Fruit fly (Drosophila melanogaster): ENCODE data around the gene Gas41.
A peak's percentile ranks its signal among the peaks of the same experiment; 100 is the strongest.

Gas41 gene

DNA sequence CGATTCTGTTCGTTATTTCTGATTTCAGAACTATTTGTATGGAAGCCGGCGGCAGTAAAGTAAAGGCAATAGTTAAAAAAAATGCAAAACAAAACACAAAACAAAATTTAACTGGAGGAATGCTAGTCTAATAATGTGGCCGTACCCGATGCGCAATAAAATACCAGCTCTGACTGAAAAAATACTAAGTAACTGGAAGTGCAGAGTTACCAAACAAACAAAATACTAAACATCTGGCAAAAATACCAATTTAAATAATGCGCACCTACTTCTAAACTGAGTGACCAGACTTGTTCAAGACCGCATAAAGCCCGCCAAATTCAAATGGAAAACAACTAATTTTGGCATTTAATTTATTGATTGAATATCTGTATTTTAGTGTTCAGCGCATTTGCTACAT is 36.0 kb downstream of the Gas41 start, which contains the start of gene Wee1 (continued):
- TF ChIP-seq Lhr (GFP tag; optimal IDR thresholded peaks at IDR 0.05): peak; percentile 71
- TF ChIP-seq zfh1 (GFP tag; IDR thresholded peaks at IDR 0.05): no peak
- TF ChIP-seq nerfin-1 (tag; optimal IDR thresholded peaks at IDR 0.05): peak; percentile 99
- TF ChIP-seq MESR4 (GFP tag; optimal IDR thresholded peaks at IDR 0.05): peak; percentile 59
- peak; percentile 71 for TF ChIP-seq CG3847 (GFP tag; IDR thresholded peaks at IDR 0.05)
- no peak for TF ChIP-seq CG13424 (tag; optimal IDR thresholded peaks at IDR 0.05)
- TF ChIP-seq Ets97D (GFP tag; optimal IDR thresholded peaks at IDR 0.05): peak; percentile 55
- 0 out of 3 replicates have a peak, but pooled peaks have one; percentile 23 for TF ChIP-seq Opbp (GFP tag; IDR thresholded peaks at IDR 0.05; ENCODE audit: partially characterized antibody)
- TF ChIP-seq CG18476 (GFP tag; optimal IDR thresholded peaks at IDR 0.05): no peak
- TF ChIP-seq nau (GFP tag; optimal IDR thresholded peaks at IDR 0.05): no peak
- no peak for TF ChIP-seq bcd (GFP tag; optimal IDR thresholded peaks at IDR 0.05)
- peak; percentile 51 for TF ChIP-seq CG15514 (GFP tag; optimal IDR thresholded peaks at IDR 0.05)
- peak; percentile 40 for TF ChIP-seq phol (tag; optimal IDR thresholded peaks at IDR 0.05)
- no peak for TF ChIP-seq CG4730 (GFP tag; IDR thresholded peaks at IDR 0.05)
- peak; percentile 96 for TF ChIP-seq pzg (GFP tag; optimal IDR thresholded peaks at IDR 0.05)
- TF ChIP-seq CG14710 (tag; optimal IDR thresholded peaks at IDR 0.05): peak; percentile 58
- TF ChIP-seq unpg (GFP tag; optimal IDR thresholded peaks at IDR 0.05): no peak
- TF ChIP-seq zen (tag; optimal IDR thresholded peaks at IDR 0.05): no peak
- TF ChIP-seq oc (tag; optimal IDR thresholded peaks at IDR 0.05): no peak
- no peak for TF ChIP-seq lbe (GFP tag; optimal IDR thresholded peaks at IDR 0.05)
- no peak for TF ChIP-seq CG18764 (GFP tag; optimal IDR thresholded peaks at IDR 0.05)
- TF ChIP-seq usp (GFP tag; optimal IDR thresholded peaks at IDR 0.05): no peak
- no peak for TF ChIP-seq sima (GFP tag; optimal IDR thresholded peaks at IDR 0.05)
- TF ChIP-seq p53 (GFP tag; optimal IDR thresholded peaks at IDR 0.05): no peak
- TF ChIP-seq Dp (GFP tag; optimal IDR thresholded peaks at IDR 0.05): peak; percentile 95
- TF ChIP-seq sc (optimal IDR thresholded peaks at IDR 0.05): no peak
- no peak for TF ChIP-seq sc (GFP tag; optimal IDR thresholded peaks at IDR 0.05)
- TF ChIP-seq Poxn (GFP tag; IDR thresholded peaks at IDR 0.05): no peak
- peak; percentile 97 for TF ChIP-seq E2f2 (GFP tag; IDR thresholded peaks at IDR 0.05)
- no peak for TF ChIP-seq MTF-1 (GFP tag; optimal IDR thresholded peaks at IDR 0.05; ENCODE audit: borderline replicate concordance)
- TF ChIP-seq ci (GFP tag; IDR thresholded peaks at IDR 0.05): no peak
- TF ChIP-seq CG2678 (tag; optimal IDR thresholded peaks at IDR 0.05): no peak
- TF ChIP-seq row (GFP tag; IDR thresholded peaks at IDR 0.05): peak; percentile 50; the same call in 1 of the 3 replicates
- no peak for TF ChIP-seq ash1 (GFP tag; optimal IDR thresholded peaks at IDR 0.05)
- TF ChIP-seq chif (GFP tag; optimal IDR thresholded peaks at IDR 0.05): no peak
- no peak for TF ChIP-seq otp (GFP tag; IDR thresholded peaks at IDR 0.05)
- no peak for TF ChIP-seq CG11504 (tag; optimal IDR thresholded peaks at IDR 0.05)
- TF ChIP-seq sqz (GFP tag; optimal IDR thresholded peaks at IDR 0.05): no peak
- TF ChIP-seq Elba2 (GFP tag; optimal IDR thresholded peaks at IDR 0.05): peak; percentile 30
- TF ChIP-seq ham (GFP tag; IDR thresholded peaks at IDR 0.05): no peak
- TF ChIP-seq lola (GFP tag; optimal IDR thresholded peaks at IDR 0.05): no peak
- no peak for TF ChIP-seq Dip3 (GFP tag; optimal IDR thresholded peaks at IDR 0.05)
- no peak for TF ChIP-seq Xbp1 (GFP tag; optimal IDR thresholded peaks at IDR 0.05)
- TF ChIP-seq Hmx (GFP tag; optimal IDR thresholded peaks at IDR 0.05): no peak
- TF ChIP-seq corto (GFP tag; optimal IDR thresholded peaks at IDR 0.05): no peak
- peak; percentile 65 for TF ChIP-seq CG17186 (GFP tag; optimal IDR thresholded peaks at IDR 0.05)
- TF ChIP-seq Mad (GFP tag; optimal IDR thresholded peaks at IDR 0.05): no peak
- peak; percentile 32; the same call in 1 of the 2 replicates for TF ChIP-seq CG13287 (GFP tag; IDR thresholded peaks at IDR 0.05; ENCODE audit: partially characterized antibody)
- no peak for TF ChIP-seq grn (GFP tag; optimal IDR thresholded peaks at IDR 0.05)
- peak; percentile 23 for TF ChIP-seq Sin3A (optimal IDR thresholded peaks at IDR 0.05)
- no peak for TF ChIP-seq Hand (GFP tag; optimal IDR thresholded peaks at IDR 0.05)

Data from whole organism, embryonic.